Worm (Caenorhabditis elegans): Measurements from ENCODE around the gene his-74.

Gene his-74

ce11 chrV:12697364-12697901 is 37.3 kb upstream of the his-74 start, which contains the start of gene istr-1 (continued):
- TF ChIP-seq zag-1 (tag; optimal IDR thresholded peaks at IDR 0.05) (no peak), fos-1 (tag; optimal IDR thresholded peaks at IDR 0.05) (no peak), pqm-1 (tag; optimal IDR thresholded peaks at IDR 0.05) (no peak), ceh-82 (tag; optimal IDR thresholded peaks at IDR 0.05) (no peak), unc-62 (GFP tag; optimal IDR thresholded peaks at IDR 0.05) (no peak), egl-5 (tag; optimal IDR thresholded peaks at IDR 0.05) (no peak), mml-1 (tag; optimal IDR thresholded peaks at IDR 0.05) (no peak), daf-12 (tag; optimal IDR thresholded peaks at IDR 0.05) (no peak)

DNA sequence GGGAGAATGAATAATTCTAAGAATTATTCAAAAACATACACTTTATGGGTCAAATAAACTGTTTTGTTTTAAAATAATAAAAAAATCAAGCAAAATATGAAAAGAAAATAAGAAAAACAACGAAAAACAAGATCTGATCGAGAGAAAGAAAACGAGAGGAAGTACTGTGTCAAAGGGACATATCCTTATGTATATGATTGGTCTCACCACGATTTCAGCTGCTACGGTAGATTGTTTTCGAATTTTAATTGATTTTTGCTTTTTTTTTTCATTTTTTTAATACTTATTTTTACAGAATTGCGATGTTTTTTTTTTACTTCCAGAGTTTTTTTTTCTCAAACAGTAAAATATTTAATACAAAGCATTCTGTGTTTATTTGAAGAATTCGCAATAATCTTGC is 36.7 kb upstream of the his-74 start:
- no peak for TF ChIP-seq ceh-82 (tag; optimal IDR thresholded peaks at IDR 0.05)
- no peak for TF ChIP-seq fos-1 (tag; optimal IDR thresholded peaks at IDR 0.05)
- no peak for TF ChIP-seq nhr-237 (tag; optimal IDR thresholded peaks at IDR 0.05)
- no peak for TF ChIP-seq egl-5 (tag; optimal IDR thresholded peaks at IDR 0.05)
- TF ChIP-seq ceh-16 (tag; optimal IDR thresholded peaks at IDR 0.05) = no peak
- no peak for TF ChIP-seq elt-1 (tag; optimal IDR thresholded peaks at IDR 0.05)
- TF ChIP-seq nfya-1 (tag; optimal IDR thresholded peaks at IDR 0.05; ENCODE audit: insufficient read depth) = no peak
- no peak for TF ChIP-seq ama-1 (optimal IDR thresholded peaks at IDR 0.05)
- no peak for TF ChIP-seq lin-39 (tag; optimal IDR thresholded peaks at IDR 0.05)

DNA sequence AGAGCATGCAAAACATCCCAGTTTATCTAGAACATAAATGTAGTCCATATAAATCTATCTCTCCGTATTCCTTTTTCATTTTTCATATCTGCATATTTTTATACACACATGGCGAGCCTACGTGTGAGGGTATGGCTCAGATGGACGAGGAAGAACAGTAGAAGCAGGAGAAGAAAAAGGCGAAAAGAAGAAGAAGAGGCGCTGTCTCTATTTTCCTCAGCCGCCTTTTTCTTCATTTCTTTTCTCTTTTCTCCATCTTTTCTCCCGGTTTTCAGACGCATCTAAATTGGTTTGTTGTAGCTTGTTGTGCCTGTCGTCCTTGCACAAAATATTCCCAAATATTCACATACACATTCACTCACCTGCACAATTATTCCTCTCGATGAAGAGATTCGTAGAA is 35.8 kb upstream of the his-74 start, which contains the start of gene K10C8.4:
Gene K10C8.4, plus strand, starts transcription at position 301 of the 400 bp plus-strand sequence.
- no peak for TF ChIP-seq nhr-25 (tag; optimal IDR thresholded peaks at IDR 0.05)
- TF ChIP-seq nhr-77 (tag; optimal IDR thresholded peaks at IDR 0.05) = no peak
- no peak for TF ChIP-seq fkh-10 (GFP tag; optimal IDR thresholded peaks at IDR 0.05)
- no peak for TF ChIP-seq nhr-237 (tag; optimal IDR thresholded peaks at IDR 0.05)
- TF ChIP-seq hmg-11 (tag; optimal IDR thresholded peaks at IDR 0.05) = peak; percentile 3
- no peak for TF ChIP-seq lin-39 (tag; optimal IDR thresholded peaks at IDR 0.05)

- TF ChIP-seq daf-12 (tag; optimal IDR thresholded peaks at IDR 0.05) (no peak), nhr-76 (tag; optimal IDR thresholded peaks at IDR 0.05) (no peak), lin-39 (tag; optimal IDR thresholded peaks at IDR 0.05) (no peak), mdl-1 (tag; optimal IDR thresholded peaks at IDR 0.05) (no peak), lin-15B (tag; optimal IDR thresholded peaks at IDR 0.05) (no peak), fos-1 (tag; optimal IDR thresholded peaks at IDR 0.05) (no peak), lsy-12 (tag; optimal IDR thresholded peaks at IDR 0.05) (no peak), nhr-77 (tag; optimal IDR thresholded peaks at IDR 0.05) (no peak)
These were observed 35.0 kb upstream of the his-74 start, which contains the start of gene parn-1 for ce11 chrV:12695155-12695554. Gene parn-1, minus strand, starts transcription at chrV:12695255.

- no peak for TF ChIP-seq pqm-1 (tag; optimal IDR thresholded peaks at IDR 0.05)
- no peak for TF ChIP-seq elt-2 (tag; optimal IDR thresholded peaks at IDR 0.05)
- TF ChIP-seq daf-12 (tag; optimal IDR thresholded peaks at IDR 0.05) = no peak
- no peak for TF ChIP-seq egl-27 (tag; optimal IDR thresholded peaks at IDR 0.05)
- TF ChIP-seq elt-1 (tag; optimal IDR thresholded peaks at IDR 0.05) = no peak
- no peak for TF ChIP-seq snpc-4 (tag; optimal IDR thresholded peaks at IDR 0.05)
- no peak for TF ChIP-seq sea-2 (GFP tag; optimal IDR thresholded peaks at IDR 0.05)
- TF ChIP-seq ZK546.5 (tag; optimal IDR thresholded peaks at IDR 0.05) = no peak
- no peak for TF ChIP-seq mml-1 (tag; optimal IDR thresholded peaks at IDR 0.05)
- TF ChIP-seq nhr-76 (tag; optimal IDR thresholded peaks at IDR 0.05) = no peak
- no peak for TF ChIP-seq tbx-2 (tag; optimal IDR thresholded peaks at IDR 0.05)
- no peak for TF ChIP-seq ceh-9 (tag; optimal IDR thresholded peaks at IDR 0.05)
- no peak for TF ChIP-seq nhr-23 (tag; optimal IDR thresholded peaks at IDR 0.05)
- TF ChIP-seq nfya-1 (tag; optimal IDR thresholded peaks at IDR 0.05; ENCODE audit: insufficient read depth) = no peak
- TF ChIP-seq ceh-16 (tag; optimal IDR thresholded peaks at IDR 0.05) = no peak
- no peak for TF ChIP-seq aly-2 (tag; optimal IDR thresholded peaks at IDR 0.05)
- TF ChIP-seq nhr-11 (tag; optimal IDR thresholded peaks at IDR 0.05) = no peak
These were observed 23.1 kb upstream of the his-74 start for ce11 chrV:12683205-12683604.

- no peak for TF ChIP-seq skn-1 (tag; optimal IDR thresholded peaks at IDR 0.05)
- no peak for TF ChIP-seq mdl-1 (tag; optimal IDR thresholded peaks at IDR 0.05)
- TF ChIP-seq elt-3 (tag; optimal IDR thresholded peaks at IDR 0.05) = no peak
- TF ChIP-seq elt-2 (tag; optimal IDR thresholded peaks at IDR 0.05) = no peak
- TF ChIP-seq R02D3.7 (tag; optimal IDR thresholded peaks at IDR 0.05) = no peak
- no peak for TF ChIP-seq lin-39 (tag; optimal IDR thresholded peaks at IDR 0.05)
- TF ChIP-seq nhr-76 (tag; optimal IDR thresholded peaks at IDR 0.05) = no peak
- TF ChIP-seq nhr-237 (tag; optimal IDR thresholded peaks at IDR 0.05) = no peak
- TF ChIP-seq pqm-1 (tag; optimal IDR thresholded peaks at IDR 0.05) = no peak
- TF ChIP-seq nhr-23 (tag; optimal IDR thresholded peaks at IDR 0.05) = no peak
- no peak for TF ChIP-seq ztf-4 (tag; optimal IDR thresholded peaks at IDR 0.05)
- no peak for TF ChIP-seq egl-5 (tag; optimal IDR thresholded peaks at IDR 0.05)
- TF ChIP-seq jun-1 (tag; optimal IDR thresholded peaks at IDR 0.05) = no peak
These were observed 19.7 kb upstream of the his-74 start, which contains the start of gene frpr-15 for ce11 chrV:12679807-12680206. Gene frpr-15, plus strand, starts transcription at chrV:12680107.

Data from whole organism, L3 larva.